Fruit fly (Drosophila melanogaster): ENCODE data around the gene CG13950.
A peak's percentile ranks its signal among the peaks of the same experiment; 100 is the strongest.

The CG13950 gene

dm6 chr2L:865851-866250 is 5.9 kb downstream of the CG13950 start (continued):
- TF ChIP-seq Ets65A (GFP tag), result peak; percentile 99
- TF ChIP-seq crol (GFP tag; IDR thresholded peaks at IDR 0.05), result peak; percentile 87
- TF ChIP-seq dpn (GFP tag; optimal IDR thresholded peaks at IDR 0.05), result peak; percentile 97 to 98
- peak; percentile 99 for TF ChIP-seq sens (GFP tag)
- peak; percentile 77 for TF ChIP-seq Jarid2 (GFP tag; optimal IDR thresholded peaks at IDR 0.05)
- peak; percentile 96 for TF ChIP-seq gsb-n (tag; optimal IDR thresholded peaks at IDR 0.05)
- TF ChIP-seq tll (GFP tag; optimal IDR thresholded peaks at IDR 0.05), result peak in 1 of 2 experiments; percentile 71
- TF ChIP-seq H2.0 (GFP tag; IDR thresholded peaks at IDR 0.05), result peak; percentile 97
- peak; percentile 80 for TF ChIP-seq CG11696 (GFP tag; IDR thresholded peaks at IDR 0.05)
- peak; percentile 94 for TF ChIP-seq trh (GFP tag; optimal IDR thresholded peaks at IDR 0.05)
- TF ChIP-seq ro (GFP tag; IDR thresholded peaks at IDR 0.05), result peak; percentile 89
- TF ChIP-seq CG12769 (tag; optimal IDR thresholded peaks at IDR 0.05), result peak; percentile 98
- TF ChIP-seq twi (tag; optimal IDR thresholded peaks at IDR 0.05), result peak; percentile 88
- TF ChIP-seq CG3838 (GFP tag; optimal IDR thresholded peaks at IDR 0.05), result peak; percentile 88
- TF ChIP-seq bcd (GFP tag; optimal IDR thresholded peaks at IDR 0.05), result peak; percentile 96
- TF ChIP-seq Atf-2 (GFP tag; optimal IDR thresholded peaks at IDR 0.05), result peak; percentile 94
- TF ChIP-seq CG7357 (GFP tag; IDR thresholded peaks at IDR 0.05), result peak; percentile 88
- peak; percentile 97 for TF ChIP-seq ind (GFP tag; optimal IDR thresholded peaks at IDR 0.05)
- peak; percentile 93 for TF ChIP-seq CG1529 (GFP tag; optimal IDR thresholded peaks at IDR 0.05)
- peak; percentile 97 for TF ChIP-seq Xrp1 (GFP tag; IDR thresholded peaks at IDR 0.05)
- peak; percentile 97 for TF ChIP-seq Xbp1 (GFP tag; optimal IDR thresholded peaks at IDR 0.05)
- no peak for TF ChIP-seq Opbp (GFP tag; IDR thresholded peaks at IDR 0.05; ENCODE audit: partially characterized antibody)
- peak; percentile 96 for TF ChIP-seq Fer1 (GFP tag; optimal IDR thresholded peaks at IDR 0.05)
- peak; percentile 94 for TF ChIP-seq CG8944 (GFP tag; optimal IDR thresholded peaks at IDR 0.05)
- peak; percentile 87 for TF ChIP-seq dimm (GFP tag; IDR thresholded peaks at IDR 0.05)
- peak; percentile 95 for TF ChIP-seq CG17568 (GFP tag; optimal IDR thresholded peaks at IDR 0.05)
- peak; percentile 96 for TF ChIP-seq CG14050 (GFP tag; IDR thresholded peaks at IDR 0.05)
- TF ChIP-seq org-1 (GFP tag; optimal IDR thresholded peaks at IDR 0.05), result peak; percentile 94
- peak; percentile 95 for TF ChIP-seq CG11247 (GFP tag; IDR thresholded peaks at IDR 0.05)
- peak; percentile 88 for TF ChIP-seq Abd-B (GFP tag; optimal IDR thresholded peaks at IDR 0.05)
- peak; percentile 77 for TF ChIP-seq mirr (GFP tag; optimal IDR thresholded peaks at IDR 0.05)
- peak; percentile 97 for TF ChIP-seq CG31441 (GFP tag; IDR thresholded peaks at IDR 0.05)
- TF ChIP-seq az2 (GFP tag; optimal IDR thresholded peaks at IDR 0.05), result peak; percentile 96
- peak; percentile 48 for TF ChIP-seq abd-A (tag; optimal IDR thresholded peaks at IDR 0.05)
- peak; percentile 32 to 60 for TF ChIP-seq insv (GFP tag; optimal IDR thresholded peaks at IDR 0.05)
- TF ChIP-seq peb (GFP tag; IDR thresholded peaks at IDR 0.05), result peak; percentile 88
- TF ChIP-seq Sry-β (GFP tag; optimal IDR thresholded peaks at IDR 0.05), result peak; percentile 52
- TF ChIP-seq CG17328 (GFP tag; IDR thresholded peaks at IDR 0.05), result peak; percentile 97
- TF ChIP-seq bowl (GFP tag; IDR thresholded peaks at IDR 0.05), result peak; percentile 92
- TF ChIP-seq HHEX (GFP tag; optimal IDR thresholded peaks at IDR 0.05), result peak; percentile 95
- TF ChIP-seq CG13894 (tag; optimal IDR thresholded peaks at IDR 0.05), result peak; percentile 88
- TF ChIP-seq Sox102F (GFP tag; optimal IDR thresholded peaks at IDR 0.05), result peak; percentile 98
- TF ChIP-seq Hey (tag; optimal IDR thresholded peaks at IDR 0.05), result peak; percentile 78
- TF ChIP-seq emc (GFP tag; optimal IDR thresholded peaks at IDR 0.05), result peak; percentile 86
- peak; percentile 92 for TF ChIP-seq fd102C (GFP tag; optimal IDR thresholded peaks at IDR 0.05)
- no peak for TF ChIP-seq zen2 (GFP tag; IDR thresholded peaks at IDR 0.05; ENCODE audit: partially characterized antibody)
- no peak for TF ChIP-seq knrl (GFP tag; IDR thresholded peaks at IDR 0.05; ENCODE audit: partially characterized antibody)
- peak; percentile 94 to 97 for TF ChIP-seq Pdp1 (GFP tag; optimal IDR thresholded peaks at IDR 0.05)
- no peak for TF ChIP-seq ato (GFP tag; IDR thresholded peaks at IDR 0.05; ENCODE audit: partially characterized antibody)
- TF ChIP-seq cwo (GFP tag; optimal IDR thresholded peaks at IDR 0.05), result peak; percentile 93
- TF ChIP-seq CG5245 (GFP tag; optimal IDR thresholded peaks at IDR 0.05), result peak; percentile 97

All from whole organism, embryonic.